Fruit fly (Drosophila melanogaster) whole organism, embryonic: Measurements from ENCODE around the gene Cpr78Ca.
A peak's percentile ranks its signal among the peaks of the same experiment; 100 is the strongest.

Experiments
- Aef1 ChIP-seq: fragments of 200-800 bp; sonication (Bioruptor generic); IDR thresholded peaks from 3 replicates; pipeline ENCODE4 v1.3.6; 2022; ENCODE audit warnings: missing biosample characterization, missing genetic modification characterization
- Atf-2 ChIP-seq: fragments of 200-800 bp; sonication (Bioruptor generic); optimal IDR thresholded peaks from 2 replicates; lab custom pipeline; 2016; ENCODE audit warnings: missing biosample characterization, missing genetic modification characterization
- Atf6 ChIP-seq: fragments of 200-800 bp; sonication (Bioruptor generic); IDR thresholded peaks from 2 replicates; pipeline ENCODE4 v1.3.6; 2022; ENCODE audit warnings: missing biosample characterization, missing genetic modification characterization
- CG10565 ChIP-seq: fragments of 200-800 bp; sonication (Bioruptor generic); optimal IDR thresholded peaks from 3 replicates; lab custom pipeline; 2016; ENCODE audit warnings: missing biosample characterization, mild to moderate bottlenecking, missing genetic modification characterization
- CG12219 ChIP-seq: fragments of 200-800 bp; sonication (Bioruptor generic); optimal IDR thresholded peaks from 3 replicates; lab custom pipeline; 2018; ENCODE audit warnings: missing biosample characterization, mild to moderate bottlenecking, missing genetic modification characterization
- CG13123 ChIP-seq: fragments of 200-800 bp; sonication (Bioruptor generic); optimal IDR thresholded peaks from 2 replicates; lab custom pipeline; 2016; ENCODE audit warnings: missing biosample characterization, missing genetic modification characterization
- CG13287 ChIP-seq: fragments of 200-800 bp; sonication (Bioruptor generic); IDR thresholded peaks from 2 replicates; pipeline ENCODE4 v1.3.6; 2022; ENCODE audit warnings: missing biosample characterization, missing genetic modification characterization; ENCODE audit not compliant: partially characterized antibody
- CG14014 ChIP-seq: fragments of 200-800 bp; sonication (Bioruptor generic); IDR thresholded peaks from 2 replicates; pipeline ENCODE4 v1.3.6; 2022; ENCODE audit warnings: missing biosample characterization, missing genetic modification characterization
- CG16815 ChIP-seq: fragments of 200-800 bp; sonication (Bioruptor generic); optimal IDR thresholded peaks from 3 replicates; lab custom pipeline; 2017; ENCODE audit warnings: missing biosample characterization, mild to moderate bottlenecking, missing genetic modification characterization
- CG17359 ChIP-seq: fragments of 200-800 bp; sonication (Bioruptor generic); optimal IDR thresholded peaks from 3 replicates; lab custom pipeline; 2018; ENCODE audit warnings: missing biosample characterization, mild to moderate bottlenecking, missing genetic modification characterization, moderate library complexity
- CG17361 ChIP-seq: fragments of 200-800 bp; sonication (Bioruptor generic); IDR thresholded peaks from 3 replicates; pipeline ENCODE4 v1.3.6; 2022; ENCODE audit warnings: missing biosample characterization, missing genetic modification characterization
- CG2129 ChIP-seq: fragments of 200-800 bp; sonication (Bioruptor generic); IDR thresholded peaks from 2 replicates; pipeline ENCODE4 v1.3.6; 2022; ENCODE audit warnings: missing biosample characterization, missing genetic modification characterization; ENCODE audit not compliant: partially characterized antibody
- CG31365 ChIP-seq: fragments of 200-800 bp; sonication (Bioruptor generic); optimal IDR thresholded peaks from 2 replicates; lab custom pipeline; 2018; ENCODE audit warnings: missing biosample characterization, mild to moderate bottlenecking, missing genetic modification characterization
- CG33213 ChIP-seq: fragments of 200-800 bp; sonication (Bioruptor generic); optimal IDR thresholded peaks from 3 replicates; lab custom pipeline; 2016; ENCODE audit warnings: missing biosample characterization, missing genetic modification characterization
- CG34422 ChIP-seq: fragments of 200-800 bp; sonication (Bioruptor generic); IDR thresholded peaks from 3 replicates; pipeline ENCODE4 v1.3.6; 2022; ENCODE audit warnings: missing biosample characterization, missing genetic modification characterization
- CG4404 ChIP-seq: fragments of 200-800 bp; sonication (Bioruptor generic); IDR thresholded peaks from 2 replicates; pipeline ENCODE4 v1.3.6; 2022; ENCODE audit warnings: missing biosample characterization, missing genetic modification characterization
- CG9609 ChIP-seq: fragments of 200-800 bp; sonication (Bioruptor generic); optimal IDR thresholded peaks from 3 replicates; lab custom pipeline; 2016; ENCODE audit warnings: missing biosample characterization, missing genetic modification characterization
- CG9727 ChIP-seq: fragments of 200-800 bp; sonication (Bioruptor generic); optimal IDR thresholded peaks from 3 replicates; lab custom pipeline; 2017; ENCODE audit warnings: missing biosample characterization, mild to moderate bottlenecking, missing genetic modification characterization
- CG9817 ChIP-seq: fragments of 200-800 bp; sonication (Bioruptor generic); optimal IDR thresholded peaks from 2 replicates; lab custom pipeline; 2018; ENCODE audit warnings: missing biosample characterization, mild to moderate bottlenecking, missing genetic modification characterization, moderate library complexity
- CkIIα-i1 ChIP-seq: fragments of 200-800 bp; sonication (Bioruptor generic); IDR thresholded peaks from 2 replicates; pipeline ENCODE4 v1.3.6; 2022; ENCODE audit warnings: missing biosample characterization, missing genetic modification characterization
- CrebB ChIP-seq: fragments of 200-800 bp; sonication (Bioruptor generic); optimal IDR thresholded peaks from 3 replicates; lab custom pipeline; 2018; ENCODE audit warnings: missing biosample characterization, mild to moderate bottlenecking, missing genetic modification characterization
- Dll ChIP-seq: fragments of 200-800 bp; sonication (Bioruptor generic); IDR thresholded peaks from 4 replicates; pipeline ENCODE4 v1.3.6; 2022; ENCODE audit warnings: missing biosample characterization, missing genetic modification characterization; ENCODE audit not compliant: partially characterized antibody
- ERR ChIP-seq: fragments of 200-800 bp; sonication (Bioruptor generic); optimal IDR thresholded peaks from 2 replicates; lab custom pipeline; 2016; ENCODE audit warnings: missing biosample characterization, missing genetic modification characterization
- Elba2 ChIP-seq: fragments of 200-800 bp; sonication (Bioruptor generic); optimal IDR thresholded peaks from 3 replicates; lab custom pipeline; 2016; ENCODE audit warnings: missing biosample characterization, missing genetic modification characterization
- HLH3B ChIP-seq: fragments of 200-800 bp; sonication (Bioruptor generic); IDR thresholded peaks from 2 replicates; pipeline ENCODE4 v1.3.6; 2022; ENCODE audit warnings: missing biosample characterization, missing genetic modification characterization
- HmgD ChIP-seq: fragments of 200-800 bp; sonication (Bioruptor generic); optimal IDR thresholded peaks from 3 replicates; lab custom pipeline; 2016; ENCODE audit warnings: missing biosample characterization, missing genetic modification characterization
- Hr51 ChIP-seq, 2 experiments: fragments of 200-800 bp; sonication (Bioruptor generic); optimal IDR thresholded peaks; 2 replicates in 1 of 2; 3 replicates in 1 of 2; lab custom pipeline; 2016 to 2018; ENCODE audit warnings: missing biosample characterization in 2 of 2, missing genetic modification characterization in 2 of 2, mild to moderate bottlenecking in 1 of 2, moderate library complexity in 1 of 2
- Jarid2 ChIP-seq: fragments of 200-800 bp; sonication (Bioruptor generic); optimal IDR thresholded peaks from 3 replicates; lab custom pipeline; 2017; ENCODE audit warnings: mild to moderate bottlenecking, missing biosample characterization, missing genetic modification reagents, missing genetic modification characterization
- Nf-YC ChIP-seq: fragments of 200-800 bp; optimal IDR thresholded peaks from 3 replicates; lab custom pipeline; 2019; ENCODE audit warnings: missing biosample characterization, mild to moderate bottlenecking, missing genetic modification characterization, moderate library complexity
- Ravus ChIP-seq: fragments of 200-800 bp; sonication (Bioruptor generic); IDR thresholded peaks from 2 replicates; pipeline ENCODE4 v1.3.6; 2022; ENCODE audit warnings: missing biosample characterization, missing genetic modification characterization
- Rfx ChIP-seq: fragments of 200-800 bp; sonication (Bioruptor generic); IDR thresholded peaks from 2 replicates; pipeline ENCODE4 v1.3.6; 2022; ENCODE audit warnings: missing biosample characterization, missing genetic modification characterization
- Spps ChIP-seq: fragments of 200-800 bp; sonication (Bioruptor generic); optimal IDR thresholded peaks from 2 replicates; lab custom pipeline; 2018; ENCODE audit warnings: missing biosample characterization, mild to moderate bottlenecking, missing genetic modification characterization
- chinmo ChIP-seq: fragments of 200-800 bp; sonication (Bioruptor generic); IDR thresholded peaks from 4 replicates; pipeline ENCODE4 v1.3.6; 2022; ENCODE audit warnings: missing biosample characterization, missing genetic modification characterization; ENCODE audit not compliant: partially characterized antibody
- ci ChIP-seq: fragments of 200-800 bp; sonication (Bioruptor generic); IDR thresholded peaks from 3 replicates; pipeline ENCODE4 v1.3.6; 2022; ENCODE audit warnings: missing biosample characterization, missing genetic modification characterization
- eve ChIP-seq, 2 experiments: fragments of >200 bp; optimal IDR thresholded peaks; 2 replicates each; lab custom pipeline; 2017; ENCODE audit warnings: missing biosample characterization in 2 of 2, missing genetic modification characterization in 2 of 2
- ind ChIP-seq: fragments of 200-800 bp; sonication (Bioruptor generic); optimal IDR thresholded peaks from 3 replicates; lab custom pipeline; 2016; ENCODE audit warnings: missing biosample characterization, missing genetic modification characterization
- mam ChIP-seq: fragments of 200-800 bp; sonication (Bioruptor generic); optimal IDR thresholded peaks from 3 replicates; lab custom pipeline; 2016; ENCODE audit warnings: missing biosample characterization, missing genetic modification characterization
- mirr ChIP-seq: fragments of 200-800 bp; sonication (Bioruptor generic); optimal IDR thresholded peaks from 3 replicates; lab custom pipeline; 2018; ENCODE audit warnings: missing biosample characterization, mild to moderate bottlenecking, missing genetic modification characterization
- odd ChIP-seq: fragments of 200-800 bp; sonication (Bioruptor generic); optimal IDR thresholded peaks from 2 replicates; lab custom pipeline; 2017; ENCODE audit warnings: missing biosample characterization, mild to moderate bottlenecking, missing genetic modification characterization
- onecut ChIP-seq: fragments of 200-800 bp; sonication (Bioruptor generic); IDR thresholded peaks from 2 replicates; pipeline ENCODE4 v1.3.6; 2022; ENCODE audit warnings: missing biosample characterization, missing genetic modification characterization
- peb ChIP-seq: fragments of 200-800 bp; sonication (Bioruptor generic); IDR thresholded peaks from 2 replicates; pipeline ENCODE4 v1.3.6; 2022; ENCODE audit warnings: missing biosample characterization, missing genetic modification characterization
- pho ChIP-seq: fragments of 200-800 bp; sonication (Bioruptor generic); optimal IDR thresholded peaks from 2 replicates; lab custom pipeline; 2016; ENCODE audit warnings: missing biosample characterization, missing genetic modification characterization
- ranshi ChIP-seq: fragments of 200-800 bp; sonication (Bioruptor generic); IDR thresholded peaks from 2 replicates; pipeline ENCODE4 v1.3.6; 2022; ENCODE audit warnings: missing biosample characterization, missing genetic modification characterization
- seq ChIP-seq: fragments of 200-800 bp; sonication (Bioruptor generic); IDR thresholded peaks from 2 replicates; pipeline ENCODE4 v1.3.6; 2022; ENCODE audit warnings: missing biosample characterization, missing genetic modification characterization
- tna ChIP-seq: fragments of 200-800 bp; sonication (Bioruptor generic); IDR thresholded peaks from 2 replicates; pipeline ENCODE4 v1.3.6; 2022; ENCODE audit warnings: missing biosample characterization, missing genetic modification characterization; ENCODE audit not compliant: partially characterized antibody
- ttk ChIP-seq: fragments of 200-800 bp; sonication (Bioruptor generic); IDR thresholded peaks from 2 replicates; pipeline ENCODE4 v2.1.2; 2022; ENCODE audit warnings: missing biosample characterization, missing genetic modification characterization
- vfl ChIP-seq: fragments of 200-800 bp; sonication (Bioruptor generic); optimal IDR thresholded peaks from 2 replicates; lab custom pipeline; 2016; ENCODE audit warnings: missing biosample characterization, missing genetic modification characterization
- zen2 ChIP-seq: fragments of 200-800 bp; sonication (Bioruptor generic); IDR thresholded peaks from 3 replicates; pipeline ENCODE4 v1.3.6; 2022; ENCODE audit warnings: missing biosample characterization, missing genetic modification characterization; ENCODE audit not compliant: partially characterized antibody

The Cpr78Ca gene

dm6 chr3L:21317416-21318259, 25.0 kb upstream of the Cpr78Ca start, which contains the start of gene Pc (continued):
- TF ChIP-seq CG17361 (GFP tag; lab: Robert Waterston, UW): peak; percentile 36; the same call in 1 of the 3 replicates
- TF ChIP-seq pho (GFP tag; lab: Kevin White, UChicago): peak; percentile 39
- TF ChIP-seq CG10565 (GFP tag; lab: Kevin White, UChicago): no peak
- TF ChIP-seq CG16815 (GFP tag; lab: Kevin White, UChicago): no peak
- 0 out of 2 replicates have a peak, but pooled peaks have one; percentile 13 for TF ChIP-seq CkIIα-i1 (GFP tag; lab: Robert Waterston, UW)
- peak; percentile 89 for TF ChIP-seq CG13287 (GFP tag; lab: Robert Waterston, UW)
- TF ChIP-seq ERR (GFP tag; lab: Kevin White, UChicago): no peak
- TF ChIP-seq onecut: peak; percentile 18; the same call in 1 of the 2 replicates
- TF ChIP-seq peb (GFP tag; lab: Robert Waterston, UW): no peak
- TF ChIP-seq zen2 (GFP tag; lab: Robert Waterston, UW): peak; percentile 56; the same call in 2 of the 3 replicates
- no peak for TF ChIP-seq CrebB (tag; lab: Kevin White, UChicago)
- TF ChIP-seq Jarid2 (GFP tag; lab: Kevin White, UChicago): no peak
- TF ChIP-seq CG33213: peak; percentile 78
- peak; percentile 77; the same call in 1 of the 4 replicates for TF ChIP-seq chinmo (GFP tag; lab: Robert Waterston, UW)
- no peak for TF ChIP-seq Aef1 (GFP tag; lab: Robert Waterston, UW)
- TF ChIP-seq Hr51 (GFP tag; optimal IDR thresholded peaks at IDR 0.05; lab: Kevin White, UChicago): peak in 1 of 2 experiments; percentile 44
- TF ChIP-seq CG9609 (GFP tag; lab: Kevin White, UChicago): peak; percentile 4
- peak; percentile 59; the same call in 2 of the 3 replicates for TF ChIP-seq ci (GFP tag; lab: Robert Waterston, UW)
- peak; percentile 44 for TF ChIP-seq Nf-YC (tag; lab: Kevin White, UChicago)
- TF ChIP-seq HmgD (GFP tag; lab: Kevin White, UChicago): peak; percentile 83
- TF ChIP-seq Rfx (GFP tag; lab: Robert Waterston, UW): peak; percentile 43
- TF ChIP-seq Ravus: no peak
- TF ChIP-seq mam (GFP tag; lab: Kevin White, UChicago): peak; percentile 26
- TF ChIP-seq, all 482 proteins: peak for 151

dm6 chr3L:21304400-21304799, 11.8 kb upstream of the Cpr78Ca start, which contains the start of the genes CG11309 and CG7632:
TSS of gene CG11309 (minus strand) at chr3L:21304658.
TSS of gene CG7632 (plus strand) at chr3L:21304697.
- no peak for TF ChIP-seq CG2129 (GFP tag; lab: Robert Waterston, UW)
- peak; percentile 65 to 100 for TF ChIP-seq eve (GFP tag; optimal IDR thresholded peaks at IDR 0.05; lab: Kevin White, UChicago)
- peak; percentile 100 for TF ChIP-seq CG9727 (GFP tag; lab: Kevin White, UChicago)
- TF ChIP-seq vfl (GFP tag; lab: Kevin White, UChicago): peak; percentile 98
- TF ChIP-seq CG34422: peak; percentile 97
- TF ChIP-seq ttk (GFP tag; lab: Robert Waterston, UW): peak; percentile 97
- TF ChIP-seq CG13123 (GFP tag; lab: Kevin White, UChicago): peak; percentile 97
- peak; percentile 100 for TF ChIP-seq mirr (GFP tag; lab: Kevin White, UChicago)
- peak; percentile 99 for TF ChIP-seq CG17359
- TF ChIP-seq Atf-2 (GFP tag; lab: Kevin White, UChicago): peak; percentile 97
- peak; percentile 98 for TF ChIP-seq ranshi (GFP tag; lab: Robert Waterston, UW)
- peak; percentile 98 for TF ChIP-seq HLH3B (GFP tag; lab: Robert Waterston, UW)
- TF ChIP-seq odd: peak; percentile 99
- TF ChIP-seq seq: peak; percentile 97
- TF ChIP-seq CG12219: peak; percentile 100
- TF ChIP-seq Elba2: peak; percentile 86
- peak; percentile 98 for TF ChIP-seq ind
- TF ChIP-seq CG4404 (GFP tag; lab: Robert Waterston, UW): peak; percentile 83
- TF ChIP-seq Spps (tag; lab: Kevin White, UChicago): peak; percentile 100
- TF ChIP-seq CG14014 (GFP tag; lab: Robert Waterston, UW): peak; percentile 98
- TF ChIP-seq tna: 0 out of 2 replicates have a peak, but pooled peaks have one; percentile 29
- TF ChIP-seq CG9817 (tag; lab: Kevin White, UChicago): peak; percentile 99
- TF ChIP-seq CG31365: peak; percentile 96
- TF ChIP-seq Atf6 (GFP tag; lab: Robert Waterston, UW): peak; percentile 99
- TF ChIP-seq Dll: peak; percentile 49; the same call in 1 of the 4 replicates
